Worm (Caenorhabditis elegans) whole organism, young adult: ENCODE data around the gene C54D10.10.

Experiments used
- B0019.2 ChIP-seq: fragments of 200-800 bp; sonication (Bioruptor generic); conservative IDR thresholded peaks from 2 replicates; pipeline ENCODE4 v1.3.6; 2022; ENCODE audit warnings: missing genetic modification reagents, missing genetic modification characterization, missing compliant biosample characterization
- B0035.1 ChIP-seq: sonication (generic microtip); optimal IDR thresholded peaks from 2 replicates; lab custom pipeline; 2016; ENCODE audit warnings: missing genetic modification characterization, mild to moderate bottlenecking, missing compliant biosample characterization, missing genotype, missing genetic modification reagents
- C06A6.2 ChIP-seq: fragments of 200-800 bp; sonication (Bioruptor generic); conservative IDR thresholded peaks from 2 replicates; pipeline ENCODE4 v1.3.6; 2022; ENCODE audit warnings: missing genetic modification characterization, missing compliant biosample characterization
- F10E7.11 ChIP-seq: sonication (generic microtip); optimal IDR thresholded peaks from 2 replicates; lab custom pipeline; 2017; ENCODE audit warnings: mild to moderate bottlenecking, missing genetic modification characterization, moderate library complexity, missing compliant biosample characterization
- F39B2.1 ChIP-seq: fragments of 200-800 bp; sonication (Bioruptor generic); IDR thresholded peaks from 2 replicates; pipeline ENCODE4 v1.3.6; 2022; ENCODE audit warnings: missing genetic modification reagents, missing genetic modification characterization, missing compliant biosample characterization
- F49E8.2 ChIP-seq: sonication (generic microtip); optimal IDR thresholded peaks from 3 replicates; lab custom pipeline; 2017; ENCODE audit warnings: missing genetic modification characterization, mild to moderate bottlenecking, missing compliant biosample characterization, antibody characterized with exemption, moderate library complexity; ENCODE audit not compliant: insufficient read depth
- K11D2.4 ChIP-seq: fragments of 200-800 bp; sonication (Bioruptor generic); IDR thresholded peaks from 2 replicates; pipeline ENCODE4 v1.3.6; 2022; ENCODE audit warnings: missing genetic modification reagents, missing genetic modification characterization, missing compliant biosample characterization
- K12H6.12 ChIP-seq: fragments of 200-800 bp; sonication (Bioruptor generic); optimal IDR thresholded peaks from 2 replicates; lab custom pipeline; 2018; ENCODE audit warnings: mild to moderate bottlenecking, missing genetic modification characterization, missing compliant biosample characterization
- Y56A3A.18 ChIP-seq: fragments of 200-800 bp; sonication (Bioruptor generic); IDR thresholded peaks from 2 replicates; pipeline ENCODE4 v1.3.6; 2022; ENCODE audit warnings: missing genetic modification reagents, missing genetic modification characterization, missing compliant biosample characterization
- aptf-3 ChIP-seq: fragments of 200-800 bp; sonication (Bioruptor generic); IDR thresholded peaks from 2 replicates; pipeline ENCODE4 v1.3.6; 2022; ENCODE audit warnings: missing genetic modification characterization, missing compliant biosample characterization
- atf-7 ChIP-seq: sonication (generic microtip); optimal IDR thresholded peaks from 2 replicates; lab custom pipeline; 2017; ENCODE audit warnings: mild to moderate bottlenecking, missing genetic modification characterization, missing compliant biosample characterization
- bed-1 ChIP-seq: fragments of 200-800 bp; sonication (Bioruptor generic); IDR thresholded peaks from 2 replicates; pipeline ENCODE4 v1.3.6; 2022; ENCODE audit warnings: missing genetic modification reagents, missing genetic modification characterization, missing compliant biosample characterization
- cebp-2 ChIP-seq: fragments of 200-800 bp; sonication (Bioruptor generic); IDR thresholded peaks from 2 replicates; pipeline ENCODE4 v1.3.6; 2022; ENCODE audit warnings: missing genetic modification characterization, missing compliant biosample characterization
- ceh-27 ChIP-seq: fragments of 200-800 bp; sonication (Bioruptor generic); optimal IDR thresholded peaks from 2 replicates; lab custom pipeline; 2018; ENCODE audit warnings: mild to moderate bottlenecking, missing genetic modification characterization, moderate library complexity, missing compliant biosample characterization
- ceh-79 ChIP-seq: sonication (generic microtip); optimal IDR thresholded peaks from 2 replicates; lab custom pipeline; 2017; ENCODE audit warnings: mild to moderate bottlenecking, missing genetic modification characterization, missing compliant biosample characterization
- chd-7 ChIP-seq: sonication (generic microtip); optimal IDR thresholded peaks from 2 replicates; lab custom pipeline; 2016; ENCODE audit warnings: mild to moderate bottlenecking, missing genetic modification characterization, moderate library complexity, missing compliant biosample characterization
- die-1 ChIP-seq: sonication (generic microtip); optimal IDR thresholded peaks from 2 replicates; lab custom pipeline; 2016; ENCODE audit warnings: missing genotype, mild to moderate bottlenecking, missing genetic modification characterization, missing compliant biosample characterization
- dpff-1 ChIP-seq: sonication (generic microtip); optimal IDR thresholded peaks from 2 replicates; lab custom pipeline; 2017; ENCODE audit warnings: mild to moderate bottlenecking, missing genetic modification characterization, missing compliant biosample characterization
- egl-44 ChIP-seq: fragments of 200-800 bp; sonication (Bioruptor generic); IDR thresholded peaks from 2 replicates; pipeline ENCODE4 v1.3.6; 2022; ENCODE audit warnings: missing genetic modification reagents, missing genetic modification characterization, missing compliant biosample characterization
- ets-4 ChIP-seq: fragments of 200-800 bp; sonication (Bioruptor generic); optimal IDR thresholded peaks from 2 replicates; lab custom pipeline; 2018; ENCODE audit warnings: mild to moderate bottlenecking, missing genetic modification characterization, missing compliant biosample characterization
- him-1 ChIP-seq: sonication (generic microtip); optimal IDR thresholded peaks from 2 replicates; lab custom pipeline; 2016; ENCODE audit warnings: missing genotype, missing genetic modification reagents, missing genetic modification characterization, missing compliant biosample characterization
- hmg-20 ChIP-seq: fragments of 200-800 bp; sonication (Bioruptor generic); IDR thresholded peaks from 2 replicates; pipeline ENCODE4 v1.3.6; 2022; ENCODE audit warnings: missing genetic modification reagents, missing genetic modification characterization, missing compliant biosample characterization
- lag-1 ChIP-seq: fragments of 200-800 bp; sonication (Bioruptor generic); IDR thresholded peaks from 2 replicates; pipeline ENCODE4 v1.3.6; 2022; ENCODE audit warnings: missing genetic modification reagents, missing genetic modification characterization, missing compliant biosample characterization
- let-526 ChIP-seq: fragments of 200-800 bp; sonication (Bioruptor generic); IDR thresholded peaks from 2 replicates; pipeline ENCODE4 v1.3.6; 2022; ENCODE audit warnings: missing genetic modification reagents, missing genetic modification characterization, missing compliant biosample characterization
- lin-54 ChIP-seq: fragments of 200-800 bp; sonication (Bioruptor generic); optimal IDR thresholded peaks from 2 replicates; lab custom pipeline; 2018; ENCODE audit warnings: mild to moderate bottlenecking, missing genetic modification characterization, missing compliant biosample characterization
- madf-8 ChIP-seq: fragments of 200-800 bp; sonication (Bioruptor generic); conservative IDR thresholded peaks from 2 replicates; pipeline ENCODE4 v1.3.6; 2022; ENCODE audit warnings: missing genetic modification reagents, missing genetic modification characterization, missing compliant biosample characterization
- mes-4 ChIP-seq: sonication (generic microtip); optimal IDR thresholded peaks from 2 replicates; lab custom pipeline; 2016; ENCODE audit warnings: missing genotype, missing genetic modification characterization, missing compliant biosample characterization
- mxl-1 ChIP-seq: sonication (generic microtip); optimal IDR thresholded peaks from 2 replicates; lab custom pipeline; 2016; ENCODE audit warnings: missing genetic modification characterization, missing compliant biosample characterization
- nfyb-1 ChIP-seq: fragments of 200-800 bp; sonication (Bioruptor generic); IDR thresholded peaks from 2 replicates; pipeline ENCODE4 v1.3.6; 2022; ENCODE audit warnings: missing genetic modification reagents, missing genetic modification characterization, missing compliant biosample characterization
- nhr-120 ChIP-seq: fragments of 200-800 bp; sonication (Bioruptor generic); IDR thresholded peaks from 2 replicates; pipeline ENCODE4 v1.3.6; 2022; ENCODE audit warnings: missing genetic modification characterization, missing compliant biosample characterization
- rpc-1 ChIP-seq, 2 experiments: fragments of 150-350 bp in 1 of 2; sonication (generic microtip) in 1 of 2; optimal IDR thresholded peaks; 2 replicates each; lab custom pipeline; 2014 to 2018; ENCODE audit warnings: missing biosample characterization in 1 of 2, missing genetic modification characterization in 1 of 2, missing genetic modification reagents in 1 of 2, missing genotype in 1 of 2
- snpc-1.3 ChIP-seq: sonication (generic microtip); optimal IDR thresholded peaks from 2 replicates; lab custom pipeline; 2017; ENCODE audit warnings: missing genetic modification characterization, mild to moderate bottlenecking, missing compliant biosample characterization, antibody characterized with exemption, moderate library complexity, missing genotype, missing genetic modification reagents; ENCODE audit not compliant: insufficient read depth
- snpc-3.4 ChIP-seq: sonication (generic microtip); optimal IDR thresholded peaks from 2 replicates; lab custom pipeline; 2017; ENCODE audit warnings: missing genetic modification characterization, mild to moderate bottlenecking, missing compliant biosample characterization, antibody characterized with exemption, moderate library complexity, missing genotype, missing genetic modification reagents
- tbx-9 ChIP-seq: sonication (generic microtip); optimal IDR thresholded peaks from 2 replicates; lab custom pipeline; 2016; ENCODE audit warnings: borderline replicate concordance, missing genetic modification characterization, inconsistent platforms, missing compliant biosample characterization
- zfh-2 ChIP-seq: fragments of 200-800 bp; sonication (Bioruptor generic); conservative IDR thresholded peaks from 2 replicates; pipeline ENCODE4 v1.3.6; 2022; ENCODE audit warnings: missing genetic modification reagents, missing genetic modification characterization, missing compliant biosample characterization
- ztf-25 ChIP-seq: fragments of 200-800 bp; sonication (Bioruptor generic); IDR thresholded peaks from 2 replicates; pipeline ENCODE4 v1.3.6; 2022; ENCODE audit warnings: missing genetic modification reagents, missing genetic modification characterization, missing compliant biosample characterization

Gene C54D10.10

DNA sequence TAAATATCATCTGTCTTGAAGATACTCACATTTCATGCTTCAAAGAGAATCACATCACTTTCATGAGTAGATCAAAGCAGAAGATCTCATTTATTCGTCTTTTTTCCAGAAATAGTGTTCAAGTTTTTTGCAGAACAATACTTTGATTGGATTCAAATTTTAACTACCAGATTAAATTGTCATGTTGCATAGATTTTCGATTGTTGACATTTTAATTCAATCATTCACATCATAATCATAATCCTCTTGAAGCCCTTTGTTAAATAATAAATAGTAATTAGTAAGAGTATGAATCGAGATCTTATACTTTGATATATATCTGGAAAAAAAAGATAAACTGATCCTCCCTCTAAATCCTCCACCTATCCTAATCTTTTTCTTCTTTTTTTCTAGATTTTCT is 22.0 kb downstream of the C54D10.10 start:
- TF ChIP-seq K11D2.4 (GFP tag; lab: Robert Waterston, UW) (no peak), zfh-2 (GFP tag; lab: Robert Waterston, UW) (no peak), F39B2.1 (GFP tag; lab: Robert Waterston, UW) (no peak), mes-4 (no peak), F49E8.2 (tag; lab: Kevin White, UChicago) (no peak), dpff-1 (tag; lab: Kevin White, UChicago) (no peak), nfyb-1 (GFP tag; lab: Robert Waterston, UW) (no peak), aptf-3 (no peak), die-1 (no peak), Y56A3A.18 (no peak), atf-7 (no peak), let-526 (GFP tag; lab: Robert Waterston, UW) (no peak)

DNA sequence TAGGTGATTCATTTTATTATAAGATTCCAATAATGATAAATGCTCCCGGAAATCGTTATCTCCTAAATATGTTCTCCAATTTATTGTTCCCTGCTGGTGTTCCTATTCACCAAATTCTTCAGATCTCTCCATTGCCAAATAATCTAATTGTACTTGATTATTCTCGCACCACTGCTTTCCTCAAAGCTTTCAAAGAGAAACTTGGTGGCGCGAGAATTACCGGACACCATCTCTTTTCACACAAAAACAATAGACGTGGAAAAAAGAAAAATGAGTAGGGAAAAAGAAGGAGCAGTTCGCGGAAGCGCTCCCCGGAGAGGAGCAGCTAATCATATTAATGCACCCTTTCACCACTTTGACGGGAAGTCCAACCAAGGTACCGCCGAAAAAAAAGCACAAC is 28.4 kb downstream of the C54D10.10 start:
- TF ChIP-seq ceh-79 (tag; lab: Kevin White, UChicago) (no peak), nfyb-1 (GFP tag; lab: Robert Waterston, UW) (no peak), hmg-20 (GFP tag; lab: Robert Waterston, UW) (no peak), ztf-25 (no peak), ets-4 (no peak), F10E7.11 (tag; lab: Kevin White, UChicago) (no peak), chd-7 (no peak), lin-54 (GFP tag; lab: Kevin White, UChicago) (no peak), rpc-1 (optimal IDR thresholded peaks at IDR 0.05; lab: Kevin White, UChicago) (no peak), rpc-1 (tag; optimal IDR thresholded peaks at IDR 0.05; lab: Kevin White, UChicago) (no peak), C06A6.2 (GFP tag; lab: Robert Waterston, UW) (no peak), cebp-2 (GFP tag; lab: Robert Waterston, UW) (no peak), nhr-120 (GFP tag; lab: Robert Waterston, UW) (no peak), K12H6.12 (tag; lab: Kevin White, UChicago) (no peak), him-1 (tag; lab: Kevin White, UChicago) (no peak), egl-44 (GFP tag; lab: Robert Waterston, UW) (no peak), B0035.1 (tag; lab: Kevin White, UChicago) (no peak)

DNA sequence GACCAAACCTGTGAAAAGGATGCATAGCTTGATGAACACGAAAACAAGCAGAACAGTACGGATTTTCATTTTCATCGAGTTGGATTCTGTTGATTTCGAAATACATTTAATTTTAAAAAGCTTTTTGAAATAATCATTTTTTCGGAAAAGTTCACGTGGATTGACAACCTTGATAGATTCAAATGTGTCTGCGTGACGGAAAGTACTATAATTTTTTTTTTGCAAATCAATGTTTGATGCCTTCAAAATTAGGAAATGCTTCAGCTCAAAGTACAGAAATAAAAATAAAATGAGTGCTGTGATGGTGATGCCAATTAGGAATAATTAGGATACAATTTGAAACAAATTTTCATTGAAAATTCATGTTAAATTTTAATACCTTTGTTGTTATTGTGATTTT is 29.0 kb downstream of the C54D10.10 start, which contains the start of gene C54D10.4:
C54D10.4 (minus strand) TSS at position 101 of the 400 bp plus-strand sequence.
- no peak for TF ChIP-seq B0019.2
- TF ChIP-seq lag-1 (GFP tag; lab: Robert Waterston, UW) = no peak
- no peak for TF ChIP-seq atf-7
- no peak for TF ChIP-seq B0035.1 (tag; lab: Kevin White, UChicago)
- no peak for TF ChIP-seq ceh-27
- no peak for TF ChIP-seq ztf-25
- TF ChIP-seq let-526 (GFP tag; lab: Robert Waterston, UW) = no peak
- TF ChIP-seq madf-8 (GFP tag; lab: Robert Waterston, UW) = no peak
- TF ChIP-seq snpc-3.4 (tag; lab: Kevin White, UChicago) = no peak
- no peak for TF ChIP-seq bed-1 (GFP tag; lab: Robert Waterston, UW)
- no peak for TF ChIP-seq tbx-9 (tag; lab: Kevin White, UChicago)
- no peak for TF ChIP-seq mxl-1 (tag; lab: Kevin White, UChicago)
- TF ChIP-seq snpc-1.3 (tag; lab: Kevin White, UChicago) = no peak
